Fruit fly (Drosophila melanogaster): ENCODE measurements around the gene Gr10b.

Gr10b gene

dm6 chrX:11425956-11426598 lies 13.1 kb upstream of the Gr10b start:
- TF ChIP-seq CG1620 (GFP tag; optimal IDR thresholded peaks at IDR 0.05) (peak; percentile 57), cnc (optimal IDR thresholded peaks at IDR 0.05) (no peak), CG7101 (tag; optimal IDR thresholded peaks at IDR 0.05) (peak; percentile 54), Mnt (GFP tag; optimal IDR thresholded peaks at IDR 0.05) (peak; percentile 63), toe (GFP tag; optimal IDR thresholded peaks at IDR 0.05) (peak; percentile 27), cic (GFP tag; optimal IDR thresholded peaks at IDR 0.05) (peak; percentile 50), ovo (GFP tag; optimal IDR thresholded peaks at IDR 0.05) (peak; percentile 98), kay (GFP tag; ENCODE audit: borderline replicate concordance) (peak; percentile 90), CG5204 (GFP tag; optimal IDR thresholded peaks at IDR 0.05) (no peak), CG11617 (GFP tag; optimal IDR thresholded peaks at IDR 0.05) (peak; percentile 35), tj (GFP tag; optimal IDR thresholded peaks at IDR 0.05) (no peak), CG14711 (tag; optimal IDR thresholded peaks at IDR 0.05) (peak; percentile 33), Crg-1 (GFP tag; optimal IDR thresholded peaks at IDR 0.05) (peak; percentile 43), pad (GFP tag; optimal IDR thresholded peaks at IDR 0.05) (peak; percentile 89), CG7045 (GFP tag; optimal IDR thresholded peaks at IDR 0.05) (peak; percentile 29), bab1 (GFP tag; optimal IDR thresholded peaks at IDR 0.05) (no peak), Clk (GFP tag; optimal IDR thresholded peaks at IDR 0.05) (no peak), Hr96 (GFP tag; optimal IDR thresholded peaks at IDR 0.05) (peak; percentile 46), CG12768 (GFP tag; optimal IDR thresholded peaks at IDR 0.05) (no peak), CG33017 (tag; optimal IDR thresholded peaks at IDR 0.05) (no peak)

- no peak for TF ChIP-seq bab1 (GFP tag; optimal IDR thresholded peaks at IDR 0.05)
- TF ChIP-seq CG7101 (tag; optimal IDR thresholded peaks at IDR 0.05): no peak
- no peak for TF ChIP-seq tj (GFP tag; optimal IDR thresholded peaks at IDR 0.05)
- TF ChIP-seq CG11617 (GFP tag; optimal IDR thresholded peaks at IDR 0.05): no peak
- TF ChIP-seq Crg-1 (GFP tag; optimal IDR thresholded peaks at IDR 0.05): no peak
- TF ChIP-seq cic (GFP tag; optimal IDR thresholded peaks at IDR 0.05): no peak
- no peak for TF ChIP-seq Clk (GFP tag; optimal IDR thresholded peaks at IDR 0.05)
- no peak for TF ChIP-seq kay (GFP tag; ENCODE audit: borderline replicate concordance)
- TF ChIP-seq pad (GFP tag; optimal IDR thresholded peaks at IDR 0.05): no peak
- TF ChIP-seq Mnt (GFP tag; optimal IDR thresholded peaks at IDR 0.05): no peak
- no peak for TF ChIP-seq CG14711 (tag; optimal IDR thresholded peaks at IDR 0.05)
- TF ChIP-seq CG12768 (GFP tag; optimal IDR thresholded peaks at IDR 0.05): no peak
- TF ChIP-seq CG7045 (GFP tag; optimal IDR thresholded peaks at IDR 0.05): no peak
- no peak for TF ChIP-seq toe (GFP tag; optimal IDR thresholded peaks at IDR 0.05)
- TF ChIP-seq CG5204 (GFP tag; optimal IDR thresholded peaks at IDR 0.05): no peak
- TF ChIP-seq ovo (GFP tag; optimal IDR thresholded peaks at IDR 0.05): no peak
- no peak for TF ChIP-seq CG1620 (GFP tag; optimal IDR thresholded peaks at IDR 0.05)
- no peak for TF ChIP-seq cnc (optimal IDR thresholded peaks at IDR 0.05)
Measured at dm6 chrX:11425401-11425800, 12.4 kb upstream of the Gr10b start.

dm6 chrX:11424512-11424911 lies 11.5 kb upstream of the Gr10b start:
- TF ChIP-seq Crg-1 (GFP tag; optimal IDR thresholded peaks at IDR 0.05) (no peak), bab1 (GFP tag; optimal IDR thresholded peaks at IDR 0.05) (no peak)

DNA sequence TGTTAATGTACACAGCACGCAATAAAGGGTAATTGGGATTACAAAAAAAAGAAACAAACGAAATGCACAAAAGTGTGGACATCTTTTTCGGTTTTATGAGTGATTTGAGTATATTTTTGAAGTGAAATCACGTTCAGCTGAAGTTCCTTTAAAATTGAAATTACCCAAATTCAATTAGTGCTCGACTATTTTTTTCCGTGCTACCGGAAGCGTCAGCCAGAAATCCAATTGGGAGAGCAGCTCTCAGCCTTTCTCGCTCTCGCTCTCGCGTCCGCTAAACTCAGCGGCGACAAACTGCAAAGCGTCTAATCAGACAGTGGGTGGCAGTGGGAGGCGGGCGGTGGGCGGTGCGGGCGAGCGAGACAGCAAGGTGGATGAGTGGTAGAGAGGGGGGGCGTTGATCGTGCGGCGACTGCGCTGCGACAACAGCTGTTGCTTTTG lies 10.3 kb upstream of the Gr10b start:
- TF ChIP-seq CG11617 (GFP tag; optimal IDR thresholded peaks at IDR 0.05): peak; percentile 92
- peak; percentile 88 for TF ChIP-seq CG14711 (tag; optimal IDR thresholded peaks at IDR 0.05)
- TF ChIP-seq toe (GFP tag; optimal IDR thresholded peaks at IDR 0.05): peak; percentile 59
- peak; percentile 99 for TF ChIP-seq ovo (GFP tag; optimal IDR thresholded peaks at IDR 0.05)
- peak; percentile 57 for TF ChIP-seq CG1620 (GFP tag; optimal IDR thresholded peaks at IDR 0.05)
- TF ChIP-seq cic (GFP tag; optimal IDR thresholded peaks at IDR 0.05): peak; percentile 99
- peak; percentile 89 for TF ChIP-seq CG7101 (tag; optimal IDR thresholded peaks at IDR 0.05)
- TF ChIP-seq bab1 (GFP tag; optimal IDR thresholded peaks at IDR 0.05): peak; percentile 98
- TF ChIP-seq CG7045 (GFP tag; optimal IDR thresholded peaks at IDR 0.05): peak; percentile 90
- TF ChIP-seq Hr96 (GFP tag; optimal IDR thresholded peaks at IDR 0.05): peak; percentile 88
- peak; percentile 98 for TF ChIP-seq Clk (GFP tag; optimal IDR thresholded peaks at IDR 0.05)
- peak; percentile 86 for TF ChIP-seq CG33017 (tag; optimal IDR thresholded peaks at IDR 0.05)
- peak; percentile 92 for TF ChIP-seq CG12768 (GFP tag; optimal IDR thresholded peaks at IDR 0.05)
- TF ChIP-seq tj (GFP tag; optimal IDR thresholded peaks at IDR 0.05): peak; percentile 87
- TF ChIP-seq cnc (optimal IDR thresholded peaks at IDR 0.05): no peak
- TF ChIP-seq Crg-1 (GFP tag; optimal IDR thresholded peaks at IDR 0.05): peak; percentile 70
- peak; percentile 74 for TF ChIP-seq pad (GFP tag; optimal IDR thresholded peaks at IDR 0.05)
- peak; percentile 92 for TF ChIP-seq kay (GFP tag; ENCODE audit: borderline replicate concordance)
- TF ChIP-seq CG5204 (GFP tag; optimal IDR thresholded peaks at IDR 0.05): peak; percentile 80
- peak; percentile 78 for TF ChIP-seq Mnt (GFP tag; optimal IDR thresholded peaks at IDR 0.05)

DNA sequence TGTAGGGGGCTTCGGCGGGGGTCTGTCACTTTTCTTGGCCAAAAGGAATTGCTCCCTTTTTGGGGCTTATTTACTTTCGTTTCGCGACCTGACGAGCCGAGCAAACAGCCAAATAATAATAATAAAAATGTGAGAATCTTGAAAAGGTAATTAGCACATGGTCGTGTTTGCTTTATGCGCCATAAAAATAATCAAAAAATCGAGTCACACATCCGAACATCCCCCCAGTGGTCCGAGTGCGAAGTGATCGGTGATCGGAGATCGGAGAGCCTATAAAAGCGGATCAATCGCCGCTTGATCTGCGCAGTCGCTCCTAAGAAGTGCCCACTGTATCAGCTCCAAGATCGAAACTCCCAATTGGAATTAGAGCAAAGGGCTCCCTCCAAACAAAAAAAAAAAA lies 9.5 kb upstream of the Gr10b start, which contains the start of gene Gs2:
Gene Gs2 (plus strand): TSS at position 301 of the 400 bp plus-strand sequence.
- TF ChIP-seq CG1620 (GFP tag; optimal IDR thresholded peaks at IDR 0.05) (no peak), Clk (GFP tag; optimal IDR thresholded peaks at IDR 0.05) (no peak), CG33017 (tag; optimal IDR thresholded peaks at IDR 0.05) (no peak), toe (GFP tag; optimal IDR thresholded peaks at IDR 0.05) (no peak), Hr96 (GFP tag; optimal IDR thresholded peaks at IDR 0.05) (no peak), CG7101 (tag; optimal IDR thresholded peaks at IDR 0.05) (no peak), Mnt (GFP tag; optimal IDR thresholded peaks at IDR 0.05) (no peak), CG7045 (GFP tag; optimal IDR thresholded peaks at IDR 0.05) (no peak), cic (GFP tag; optimal IDR thresholded peaks at IDR 0.05) (no peak), CG11617 (GFP tag; optimal IDR thresholded peaks at IDR 0.05) (no peak), bab1 (GFP tag; optimal IDR thresholded peaks at IDR 0.05) (no peak), cnc (optimal IDR thresholded peaks at IDR 0.05) (no peak), CG14711 (tag; optimal IDR thresholded peaks at IDR 0.05) (no peak), pad (GFP tag; optimal IDR thresholded peaks at IDR 0.05) (no peak)

DNA sequence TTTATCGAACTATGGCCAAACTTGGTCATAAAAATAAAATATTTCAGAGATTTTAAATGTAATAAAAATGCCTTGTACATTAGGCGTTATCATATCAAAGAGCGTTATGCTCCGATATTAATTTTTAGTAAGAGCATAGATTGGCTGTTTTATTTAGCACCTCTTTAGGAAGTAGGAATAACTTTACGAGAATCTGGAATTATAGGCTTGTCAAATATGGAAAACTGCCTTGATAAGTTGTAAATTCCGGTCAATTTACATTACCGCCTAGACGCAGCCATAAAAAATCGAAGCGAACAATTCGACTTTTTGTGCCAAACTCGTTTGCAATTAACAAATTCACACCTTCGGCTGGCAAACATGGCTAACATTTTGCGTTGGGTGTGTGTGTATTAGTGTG lies 9.1 kb upstream of the Gr10b start:
- no peak for TF ChIP-seq toe (GFP tag; optimal IDR thresholded peaks at IDR 0.05)
- no peak for TF ChIP-seq ovo (GFP tag; optimal IDR thresholded peaks at IDR 0.05)
- TF ChIP-seq Hr96 (GFP tag; optimal IDR thresholded peaks at IDR 0.05): no peak
- TF ChIP-seq CG12768 (GFP tag; optimal IDR thresholded peaks at IDR 0.05): no peak
- TF ChIP-seq cnc (optimal IDR thresholded peaks at IDR 0.05): no peak
- TF ChIP-seq kay (GFP tag; ENCODE audit: borderline replicate concordance): peak; percentile 14

Data from whole organism, adult.